Worm (Caenorhabditis elegans): Measurements from ENCODE around the gene C27F2.6.

Gene C27F2.6

DNA sequence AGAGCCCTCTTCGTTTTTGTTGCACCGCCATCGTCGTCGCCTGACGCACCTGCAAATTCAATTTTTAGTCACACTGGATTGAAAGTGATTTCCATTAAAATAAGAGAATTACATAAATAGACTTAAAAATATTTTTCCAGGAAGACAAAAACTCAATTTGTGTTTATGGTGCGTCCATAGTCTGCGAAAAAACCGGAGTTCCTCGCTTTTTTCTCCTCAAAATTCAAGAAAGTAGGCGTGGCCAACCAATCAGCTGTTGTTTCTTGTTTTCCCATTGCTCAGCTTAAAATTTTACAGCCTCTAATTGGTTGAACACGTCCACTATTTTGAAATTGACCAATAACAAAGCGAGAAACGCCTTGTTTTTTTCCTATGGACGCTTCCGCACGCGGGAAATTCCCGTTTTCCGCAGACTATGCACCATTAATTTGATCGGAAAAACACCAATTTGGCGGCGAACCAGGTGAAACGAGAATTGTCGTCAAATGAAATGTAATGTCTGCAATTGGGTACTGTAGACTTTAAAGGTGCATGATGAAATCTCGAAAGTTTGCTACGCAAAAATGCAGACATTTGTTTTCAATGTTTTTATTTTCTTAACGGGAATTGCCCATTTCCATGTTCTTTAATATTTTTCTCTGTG, 4.3 kb upstream of the C27F2.6 start, which contains the start of gene C27F2.7 (continued):
- TF ChIP-seq aptf-2 (GFP tag; conservative IDR thresholded peaks at IDR 0.05) (0 out of 2 replicates have a peak, but pooled peaks have one; percentile 34), Y95B8A.8 (GFP tag; IDR thresholded peaks at IDR 0.05) (peak; percentile 81), mcd-1 (GFP tag; IDR thresholded peaks at IDR 0.05) (no peak), tbp1 (GFP tag; optimal IDR thresholded peaks at IDR 0.05) (peak; percentile 41), madf-6 (GFP tag; IDR thresholded peaks at IDR 0.05) (peak; percentile 94), ceh-91 (GFP tag; IDR thresholded peaks at IDR 0.05) (peak; percentile 91), egl-44 (GFP tag; IDR thresholded peaks at IDR 0.05) (no peak), nhr-120 (GFP tag; IDR thresholded peaks at IDR 0.05) (no peak), dpl-1 (GFP tag; optimal IDR thresholded peaks at IDR 0.05) (peak; percentile 47), ztf-26 (tag; optimal IDR thresholded peaks at IDR 0.05) (no peak), Y53F4B.3 (GFP tag; IDR thresholded peaks at IDR 0.05) (no peak), mxl-1 (tag; optimal IDR thresholded peaks at IDR 0.05) (no peak), bed-2 (GFP tag; IDR thresholded peaks at IDR 0.05) (no peak), rpc-1 (optimal IDR thresholded peaks at IDR 0.05) (no peak), rpc-1 (tag; optimal IDR thresholded peaks at IDR 0.05) (no peak), snpc-4 (GFP tag; optimal IDR thresholded peaks at IDR 0.05) (no peak), snpc-4 (tag; optimal IDR thresholded peaks at IDR 0.05) (no peak), ceh-58 (GFP tag; IDR thresholded peaks at IDR 0.05) (no peak), F37B4.10 (GFP tag; IDR thresholded peaks at IDR 0.05) (no peak), lir-1 (GFP tag; conservative IDR thresholded peaks at IDR 0.05) (no peak), Y79H2A.3 (GFP tag; conservative IDR thresholded peaks at IDR 0.05) (peak; percentile 73; the same call in 1 of the 2 replicates), hrde-1 (tag; optimal IDR thresholded peaks at IDR 0.05; ENCODE audit: borderline replicate concordance) (peak; percentile 29), B0336.3 (GFP tag; IDR thresholded peaks at IDR 0.05) (peak; percentile 79), F57A8.1 (GFP tag; optimal IDR thresholded peaks at IDR 0.05) (no peak), Y53G8AR.9 (GFP tag; conservative IDR thresholded peaks at IDR 0.05) (0 out of 2 replicates have a peak, but pooled peaks have one; percentile 57), B0035.1 (tag; optimal IDR thresholded peaks at IDR 0.05) (no peak), F57C9.4 (tag; optimal IDR thresholded peaks at IDR 0.05) (no peak), sdz-38 (tag; optimal IDR thresholded peaks at IDR 0.05) (no peak), nhr-90 (tag; optimal IDR thresholded peaks at IDR 0.05) (no peak), K12H6.12 (tag; optimal IDR thresholded peaks at IDR 0.05) (no peak), pha-4 (tag; optimal IDR thresholded peaks at IDR 0.05) (no peak), chd-7 (tag; optimal IDR thresholded peaks at IDR 0.05) (no peak), hlh-26 (GFP tag; conservative IDR thresholded peaks at IDR 0.05) (no peak), D2030.7 (GFP tag; IDR thresholded peaks at IDR 0.05) (peak; percentile 79), F39B2.1 (GFP tag; IDR thresholded peaks at IDR 0.05) (no peak)

DNA sequence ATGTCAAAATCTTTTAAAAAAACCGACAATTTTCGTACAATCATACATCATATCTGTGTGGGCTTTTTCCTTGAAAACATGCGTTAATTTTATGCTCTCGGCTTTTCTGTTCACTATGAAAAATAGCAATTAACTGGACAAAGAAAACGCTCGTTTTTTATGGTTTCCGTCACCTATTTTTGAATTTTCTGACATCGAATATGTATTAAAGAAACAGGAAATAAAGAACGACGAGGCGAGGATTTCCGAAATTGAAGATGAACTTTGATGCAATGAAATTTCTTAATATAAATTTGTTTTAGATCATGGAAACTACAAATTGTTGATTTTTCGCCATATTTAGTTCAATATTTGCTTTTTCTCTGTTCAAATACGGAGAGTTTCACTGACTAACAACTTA, 3.7 kb upstream of the C27F2.6 start:
- TF ChIP-seq repo-1 (tag; optimal IDR thresholded peaks at IDR 0.05) (no peak), snpc-3.4 (tag; optimal IDR thresholded peaks at IDR 0.05) (no peak), B0336.3 (GFP tag; IDR thresholded peaks at IDR 0.05) (no peak), Y79H2A.3 (GFP tag; conservative IDR thresholded peaks at IDR 0.05) (no peak), madf-8 (GFP tag; conservative IDR thresholded peaks at IDR 0.05) (no peak)

DNA sequence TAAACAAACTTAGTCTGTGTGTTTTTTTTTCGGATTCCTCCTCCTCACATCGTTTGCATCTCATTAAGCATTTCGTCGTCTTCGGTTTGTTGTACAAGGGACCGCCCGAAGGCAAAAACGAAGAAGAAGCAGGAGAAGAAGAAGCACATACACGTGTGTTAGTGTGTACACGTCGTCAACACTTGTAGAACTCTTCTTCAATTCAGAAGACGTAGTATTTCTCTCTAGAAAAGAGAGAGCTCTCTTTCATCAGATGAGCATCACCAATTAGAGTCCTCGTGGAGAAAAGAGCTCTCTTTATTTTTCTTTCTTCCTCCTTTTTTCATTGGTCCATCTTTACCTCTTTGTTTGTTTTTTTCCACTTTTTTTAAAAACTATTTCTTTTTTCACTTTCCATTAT, 12.1 kb downstream of the C27F2.6 start:
- TF ChIP-seq ceh-79 (tag; optimal IDR thresholded peaks at IDR 0.05) (no peak), bed-1 (GFP tag; IDR thresholded peaks at IDR 0.05) (no peak), madf-10 (tag; optimal IDR thresholded peaks at IDR 0.05) (no peak), cebp-2 (GFP tag; IDR thresholded peaks at IDR 0.05) (no peak), B0019.2 (GFP tag; conservative IDR thresholded peaks at IDR 0.05) (no peak), ztf-3 (GFP tag; optimal IDR thresholded peaks at IDR 0.05) (no peak), egl-18 (GFP tag; IDR thresholded peaks at IDR 0.05) (no peak), ZK185.1 (tag; optimal IDR thresholded peaks at IDR 0.05; ENCODE audit: poor library complexity, severe bottlenecking) (no peak), efl-1 (GFP tag; optimal IDR thresholded peaks at IDR 0.05) (no peak), dpl-1 (GFP tag; optimal IDR thresholded peaks at IDR 0.05) (no peak), sptf-2 (GFP tag; optimal IDR thresholded peaks at IDR 0.05) (no peak), die-1 (tag; optimal IDR thresholded peaks at IDR 0.05) (no peak), egl-44 (GFP tag; IDR thresholded peaks at IDR 0.05) (no peak)

Measured in whole organism, young adult.